Worm (Caenorhabditis elegans) whole organism, L1 larva: ENCODE data around the gene srh-38.

Experiments used
- aha-1 ChIP-seq: fragments of 150-350 bp; optimal IDR thresholded peaks from 2 replicates; lab custom pipeline; 2014; ENCODE audit warnings: missing biosample characterization, missing genetic modification characterization
- ceh-82 ChIP-seq, 3 experiments: fragments of 150-350 bp in 1 of 3; sonication (generic microtip) in 2 of 3; optimal IDR thresholded peaks; 2 replicates each; lab custom pipeline; 2014 to 2017; ENCODE audit warnings: missing biosample characterization in 3 of 3, missing genetic modification characterization in 3 of 3
- fkh-10 ChIP-seq: sonication (generic microtip); optimal IDR thresholded peaks from 2 replicates; lab custom pipeline; 2017; ENCODE audit warnings: missing biosample characterization, missing genetic modification reagents, missing genetic modification characterization
- fos-1 ChIP-seq: fragments of 150-350 bp; optimal IDR thresholded peaks from 2 replicates; lab custom pipeline; 2014; ENCODE audit warnings: missing biosample characterization, missing genetic modification characterization
- jun-1 ChIP-seq: fragments of 150-350 bp; optimal IDR thresholded peaks from 2 replicates; lab custom pipeline; 2014; ENCODE audit warnings: missing biosample characterization, missing genetic modification reagents, missing genetic modification characterization
- lin-39 ChIP-seq: fragments of 150-350 bp; optimal IDR thresholded peaks from 2 replicates; lab custom pipeline; 2014; ENCODE audit warnings: missing biosample characterization, missing genetic modification reagents, missing genetic modification characterization
- nhr-20 ChIP-seq: sonication (generic microtip); optimal IDR thresholded peaks from 2 replicates; lab custom pipeline; 2016; ENCODE audit warnings: mild to moderate bottlenecking, missing genetic modification characterization, missing compliant biosample characterization
- pax-3 ChIP-seq: fragments of 200-800 bp; sonication (Bioruptor generic); optimal IDR thresholded peaks from 2 replicates; lab custom pipeline; 2018; ENCODE audit warnings: mild to moderate bottlenecking, missing genetic modification characterization, moderate library complexity, missing compliant biosample characterization
- rnt-1 ChIP-seq: sonication (generic microtip); optimal IDR thresholded peaks from 2 replicates; lab custom pipeline; 2016; ENCODE audit warnings: mild to moderate bottlenecking, missing genetic modification characterization, moderate library complexity, missing compliant biosample characterization
- unc-86 ChIP-seq: sonication (generic microtip); optimal IDR thresholded peaks from 2 replicates; lab custom pipeline; 2016; ENCODE audit warnings: missing genetic modification characterization, missing compliant biosample characterization
- ztf-11 ChIP-seq, 2 experiments: sonication (generic microtip); optimal IDR thresholded peaks; 2 replicates each; lab custom pipeline; 2016 to 2017; ENCODE audit warnings: missing genetic modification characterization in 2 of 2, missing biosample characterization in 1 of 2, missing compliant biosample characterization in 1 of 2

- TF ChIP-seq ztf-11 (tag; optimal IDR thresholded peaks at IDR 0.05; lab: Kevin White, UChicago) (no peak), aha-1 (tag; lab: Kevin White, UChicago) (no peak), jun-1 (tag; lab: Kevin White, UChicago) (no peak), unc-86 (tag; lab: Kevin White, UChicago) (no peak), lin-39 (tag; lab: Kevin White, UChicago) (no peak), ceh-82 (tag; optimal IDR thresholded peaks at IDR 0.05; lab: Kevin White, UChicago) (no peak), fkh-10 (no peak), rnt-1 (tag; lab: Kevin White, UChicago) (no peak), nhr-20 (tag; lab: Kevin White, UChicago) (no peak), fos-1 (tag; lab: Kevin White, UChicago) (no peak), pax-3 (tag; lab: Kevin White, UChicago) (no peak)
Measured at ce11 chrV:2962960-2963359, 40.5 kb upstream of the srh-38 start, which contains the start of gene srw-138.
